Fruit fly (Drosophila melanogaster): ENCODE results near the gene Dus4.

Gene Dus4

DNA sequence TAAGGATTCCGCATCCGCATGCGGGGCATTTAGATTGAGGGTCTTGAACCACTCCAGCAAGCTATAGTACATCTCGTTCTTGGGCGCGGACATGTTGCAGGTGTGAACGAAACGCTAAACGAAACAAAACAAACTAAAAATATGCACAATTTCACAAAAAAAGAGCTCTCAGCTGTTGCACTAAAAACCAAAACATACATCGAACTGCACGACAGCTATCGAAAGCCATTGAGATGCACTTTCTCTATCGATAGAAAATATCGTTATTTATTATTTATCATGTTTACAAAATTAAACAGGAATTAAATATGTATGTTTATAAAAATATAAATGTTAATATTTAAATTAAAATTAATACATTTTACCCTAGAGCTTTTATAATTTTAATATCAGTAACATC lies 29.8 kb upstream of the Dus4 start, which contains the start of gene hook:
TSS of gene hook (minus strand) at position 211 of the 400 bp plus-strand sequence.
- peak; percentile 32 for TF ChIP-seq CG17801 (GFP tag; optimal IDR thresholded peaks at IDR 0.05; ENCODE audit: partially characterized antibody)

DNA sequence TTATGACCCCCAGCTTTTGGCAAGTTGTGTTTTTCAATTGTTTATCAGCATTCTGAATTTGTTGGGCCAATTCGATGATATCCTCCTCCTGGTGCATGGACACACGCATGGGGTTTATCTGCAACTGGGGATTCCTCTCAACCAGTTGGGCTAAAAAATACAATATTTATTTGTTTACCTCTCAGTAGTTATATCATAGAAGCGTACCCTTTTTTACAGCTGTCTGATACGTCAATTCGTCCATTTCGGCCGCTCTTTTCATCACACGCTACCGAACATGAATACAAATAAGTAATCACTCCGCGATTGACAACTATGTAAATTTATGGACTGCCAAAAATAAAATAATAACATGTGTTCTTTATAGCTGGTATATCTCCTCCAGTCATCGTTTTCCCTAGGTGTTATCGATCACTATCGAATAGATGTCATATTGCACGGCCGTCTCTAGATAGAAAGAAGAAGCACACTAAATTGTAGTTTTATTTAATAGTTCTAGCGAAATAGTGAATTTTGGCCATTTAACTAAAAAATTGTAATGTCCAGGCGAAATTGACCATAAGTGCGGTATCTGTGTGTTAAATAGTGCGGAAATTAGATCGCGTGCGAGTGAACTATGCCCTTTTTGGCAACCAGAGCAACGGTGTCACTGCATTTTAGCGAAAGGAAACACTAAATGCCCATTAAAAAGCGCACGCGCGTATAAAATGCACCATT lies 28.7 kb upstream of the Dus4 start, which contains the start of the genes mib2 and CG31800:
TSS of gene mib2 (plus strand) at position 232 of the 717 bp plus-strand sequence.
TSS of gene CG31800 (minus strand) at position 364 of the 717 bp plus-strand sequence.
- peak; percentile 11 for TF ChIP-seq CG17801 (GFP tag; optimal IDR thresholded peaks at IDR 0.05; ENCODE audit: partially characterized antibody)

DNA sequence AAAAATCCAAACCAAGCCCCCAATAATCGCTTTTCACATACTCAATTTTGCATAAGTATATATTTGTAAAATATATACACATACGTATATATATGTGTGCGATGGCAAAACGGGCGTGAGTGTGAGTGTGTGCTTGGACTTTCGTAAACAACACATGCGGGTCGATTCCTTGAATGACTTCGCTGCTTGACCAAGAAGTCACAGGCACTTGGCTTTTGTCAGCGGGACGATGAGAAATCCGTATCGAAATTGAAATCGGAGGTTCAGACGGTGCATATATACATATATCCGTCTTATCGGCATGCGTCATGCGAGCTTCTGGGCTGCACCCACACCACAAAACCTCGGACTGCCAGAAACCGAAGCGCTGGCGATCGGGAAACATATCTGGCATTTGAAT lies 28.1 kb upstream of the Dus4 start:
- no peak for TF ChIP-seq CG17801 (GFP tag; optimal IDR thresholded peaks at IDR 0.05; ENCODE audit: partially characterized antibody)

DNA sequence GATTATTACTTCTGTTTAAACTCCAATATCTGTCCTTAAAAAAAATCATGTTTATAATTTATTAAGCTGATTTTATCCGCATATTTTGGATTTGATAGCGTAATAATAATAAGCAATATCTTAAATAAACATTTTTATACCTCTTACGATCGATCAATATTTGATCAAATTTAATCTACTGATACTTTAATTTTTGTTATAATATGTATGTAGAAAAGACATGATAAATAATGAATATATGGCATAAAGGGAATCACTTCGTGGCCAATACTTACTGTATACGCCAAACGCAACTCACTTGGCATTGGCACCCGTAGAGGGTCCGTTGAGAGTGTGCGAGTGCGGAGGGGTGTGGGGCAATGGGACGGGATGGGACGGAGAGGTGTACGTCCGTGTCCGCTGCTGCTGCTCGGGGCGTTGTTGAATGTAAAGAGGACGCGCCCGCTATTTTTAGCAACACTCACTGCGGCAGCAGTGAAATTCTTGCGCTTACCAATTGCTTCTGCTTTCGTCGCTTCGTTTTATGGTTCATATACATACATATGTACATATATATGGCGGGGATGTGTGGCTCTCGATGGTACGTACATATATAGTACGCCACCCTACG lies 26.9 kb upstream of the Dus4 start:
- TF ChIP-seq CG17801 (GFP tag; optimal IDR thresholded peaks at IDR 0.05; ENCODE audit: partially characterized antibody) = no peak

DNA sequence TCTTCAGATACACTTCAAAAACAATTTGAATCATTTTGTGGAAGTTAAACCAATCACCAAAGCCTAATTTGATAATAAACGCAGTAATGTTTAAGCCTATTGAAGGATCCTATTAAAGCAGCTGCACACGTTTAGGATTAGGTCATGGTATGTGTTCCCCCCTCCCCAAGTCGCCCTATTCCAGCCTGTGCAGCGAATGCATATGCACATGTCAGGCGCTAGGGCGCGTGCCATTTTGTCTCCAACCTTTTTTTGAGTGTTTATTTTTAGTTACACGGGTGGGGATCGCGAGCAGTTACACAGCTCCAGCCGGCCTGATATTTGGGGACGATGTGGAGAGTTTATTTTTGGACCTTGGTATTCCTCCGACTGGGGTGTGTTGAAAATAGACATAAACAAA lies 26.1 kb upstream of the Dus4 start:
- TF ChIP-seq CG17801 (GFP tag; optimal IDR thresholded peaks at IDR 0.05; ENCODE audit: partially characterized antibody) = no peak

DNA sequence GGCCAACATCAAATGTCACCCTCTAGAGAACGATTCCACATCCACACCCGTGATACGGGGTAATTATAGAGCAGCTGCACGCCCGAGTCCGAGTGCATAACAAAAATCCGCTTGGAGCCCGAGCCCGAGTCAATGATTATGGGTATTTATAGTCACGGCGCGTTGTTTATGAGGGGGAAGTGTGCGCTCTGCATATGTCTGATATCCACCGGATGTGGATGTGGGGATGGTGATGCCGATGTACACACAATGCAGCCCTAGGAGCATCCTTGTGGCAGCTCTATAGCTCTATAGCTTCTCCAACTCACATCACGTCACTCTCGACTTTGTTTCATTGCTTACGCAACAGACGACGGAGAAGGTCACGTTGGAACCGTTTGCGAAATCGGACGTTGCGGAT lies 25.6 kb upstream of the Dus4 start:
- no peak for TF ChIP-seq CG17801 (GFP tag; optimal IDR thresholded peaks at IDR 0.05; ENCODE audit: partially characterized antibody)

DNA sequence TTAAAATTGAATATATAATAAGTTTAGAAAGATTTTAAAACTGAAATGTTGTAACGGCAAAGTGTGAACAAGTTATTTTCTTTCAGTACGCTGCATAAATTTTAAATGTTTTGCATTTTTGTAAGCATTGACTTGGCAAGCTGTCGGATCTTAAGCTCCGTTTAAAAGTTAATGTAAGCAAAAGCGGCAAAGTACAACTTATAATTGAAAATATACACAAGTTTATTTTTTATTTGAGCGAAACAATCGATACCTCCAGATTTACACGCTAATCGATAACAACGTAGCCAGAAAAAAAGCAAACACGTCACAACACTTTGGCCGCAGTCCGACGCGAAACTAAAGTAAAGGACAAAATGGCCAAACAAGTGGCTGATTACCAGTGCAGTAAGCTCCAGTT lies 21.5 kb upstream of the Dus4 start, which contains the start of gene Catsup:
TSS of gene Catsup (plus strand) at position 273 of the 400 bp plus-strand sequence.
- TF ChIP-seq CG17801 (GFP tag; optimal IDR thresholded peaks at IDR 0.05; ENCODE audit: partially characterized antibody) = peak; percentile 2

DNA sequence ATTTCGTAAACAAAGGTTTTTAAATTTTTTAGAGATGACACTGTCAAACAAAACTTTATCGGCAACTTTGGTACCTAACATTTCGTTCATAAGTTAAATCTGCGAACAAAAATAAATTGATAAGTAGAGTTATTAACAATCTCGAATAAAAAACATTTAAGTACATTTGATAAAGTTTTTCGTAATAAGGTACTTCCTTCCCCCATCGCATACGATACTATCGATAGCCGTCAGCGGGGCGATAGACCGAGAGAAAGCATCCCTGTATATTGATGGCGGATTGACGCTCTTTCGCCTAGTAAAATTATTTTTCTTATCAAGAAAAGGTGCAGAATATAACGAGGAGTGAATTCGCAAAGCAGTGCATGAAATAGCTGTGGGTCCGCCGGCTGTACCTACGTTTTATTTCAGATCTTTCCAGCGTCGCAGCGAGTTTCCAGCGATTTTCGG lies 18.0 kb upstream of the Dus4 start, which contains the start of the genes Ttc19 and Acn:
TSS of gene Ttc19 (minus strand) at position 38 of the 450 bp plus-strand sequence.
TSS of gene Acn (plus strand) at position 245 of the 450 bp plus-strand sequence.
- TF ChIP-seq CG17801 (GFP tag; optimal IDR thresholded peaks at IDR 0.05; ENCODE audit: partially characterized antibody) = peak; percentile 83

DNA sequence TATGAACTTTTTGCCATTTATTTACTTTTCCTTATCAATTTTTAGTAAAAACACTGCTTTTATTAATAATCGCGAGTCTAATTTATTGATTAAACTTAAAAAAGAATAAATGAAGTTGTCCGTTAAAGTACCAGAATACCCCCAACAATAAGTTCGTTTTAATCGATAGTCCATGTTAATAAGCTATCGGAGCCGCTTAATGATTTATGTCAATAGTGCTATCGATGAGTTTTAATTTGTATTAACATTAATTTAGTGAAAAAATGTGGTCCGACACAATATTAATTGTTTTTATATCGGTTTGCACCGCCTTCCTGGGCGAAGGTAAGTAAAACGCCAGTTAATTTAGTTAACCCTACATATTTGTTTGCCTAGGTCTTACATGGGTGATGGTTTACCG lies 14.2 kb upstream of the Dus4 start, which contains the start of gene CG10470:
TSS of gene CG10470 (plus strand) at position 165 of the 400 bp plus-strand sequence.
- TF ChIP-seq CG17801 (GFP tag; optimal IDR thresholded peaks at IDR 0.05; ENCODE audit: partially characterized antibody) = peak; percentile 26

DNA sequence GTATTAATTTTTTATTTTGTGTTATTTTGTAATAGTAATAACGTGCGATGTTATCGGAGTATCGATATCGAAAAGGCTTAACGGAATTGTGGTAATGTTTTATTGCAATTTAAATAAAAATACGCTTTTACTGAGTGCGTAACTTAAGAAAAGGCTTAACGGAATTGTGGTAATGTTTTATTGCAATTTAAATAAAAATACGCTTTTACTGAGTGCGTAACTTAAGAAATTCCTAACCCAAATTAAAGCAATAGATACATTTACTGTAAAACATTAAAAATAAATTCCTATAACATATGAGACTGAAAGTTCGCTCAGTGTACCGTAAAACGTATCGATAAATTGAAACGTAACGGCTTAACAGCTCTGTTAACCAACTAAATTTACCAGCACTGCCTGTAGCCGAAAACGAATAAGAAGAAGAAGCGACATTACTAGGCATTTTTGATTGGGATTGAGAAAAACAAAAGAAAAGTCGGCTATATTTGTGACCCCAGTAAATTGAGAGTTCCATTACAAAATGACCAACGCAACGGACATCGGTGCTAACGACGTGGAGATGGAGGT lies 11.5 kb upstream of the Dus4 start, which contains the start of gene Rpn3:
TSS of gene Rpn3 (plus strand) at position 257 of the 567 bp plus-strand sequence.
- TF ChIP-seq CG17801 (GFP tag; optimal IDR thresholded peaks at IDR 0.05; ENCODE audit: partially characterized antibody) = peak; percentile 84

DNA sequence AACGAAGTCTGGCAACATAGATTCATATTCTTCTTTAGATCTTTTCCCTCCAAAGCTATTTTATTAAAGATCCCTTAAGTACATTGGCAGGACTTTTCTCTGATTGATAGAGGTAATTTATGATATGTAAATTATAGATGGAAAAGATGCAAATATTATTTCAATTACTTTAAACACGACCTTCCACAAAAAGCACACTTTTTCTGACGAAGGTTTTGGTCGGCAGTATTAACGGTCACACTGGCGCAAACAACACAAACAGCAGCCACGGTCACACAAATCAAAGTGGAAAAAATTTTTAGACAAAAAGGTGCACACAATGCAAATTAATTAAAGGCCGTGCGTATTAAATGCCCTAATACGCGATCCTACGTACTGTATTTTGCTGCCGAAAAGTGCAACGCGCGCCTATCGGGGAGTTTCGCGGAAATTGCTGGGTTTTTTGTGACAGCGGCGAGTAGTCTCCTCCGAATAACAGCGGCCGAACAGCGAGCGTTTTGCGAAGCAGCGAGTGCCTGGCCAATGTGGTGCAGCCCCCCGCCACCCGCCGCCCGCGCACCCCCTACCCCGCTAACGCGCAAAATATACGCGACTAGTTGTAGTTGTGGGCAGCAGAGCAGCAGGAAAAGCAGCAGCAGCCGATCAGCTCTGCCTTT lies 9.1 kb upstream of the Dus4 start, which contains the start of gene CG10492:
TSS of gene CG10492 (plus strand) at position 219 of the 656 bp plus-strand sequence.
- TF ChIP-seq CG17801 (GFP tag; optimal IDR thresholded peaks at IDR 0.05; ENCODE audit: partially characterized antibody) = no peak

DNA sequence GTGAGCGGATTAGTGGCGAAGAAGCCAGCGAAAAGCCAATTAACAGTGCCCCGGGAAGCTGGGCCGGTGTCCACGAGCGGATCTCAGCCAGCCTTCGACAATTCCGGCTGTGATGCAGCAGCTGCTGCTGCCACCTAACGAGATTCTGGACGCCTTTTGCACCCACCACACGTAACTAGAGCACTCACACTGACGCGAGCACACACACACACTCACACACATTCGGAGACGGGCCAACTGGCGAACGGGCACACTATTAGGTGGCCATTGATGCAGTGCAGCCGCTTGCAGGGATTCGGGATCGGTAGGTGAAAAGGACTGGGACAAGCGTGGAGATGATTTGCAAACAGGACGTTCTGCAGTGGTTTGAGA lies 8.6 kb upstream of the Dus4 start:
- TF ChIP-seq CG17801 (GFP tag; optimal IDR thresholded peaks at IDR 0.05; ENCODE audit: partially characterized antibody) = no peak

DNA sequence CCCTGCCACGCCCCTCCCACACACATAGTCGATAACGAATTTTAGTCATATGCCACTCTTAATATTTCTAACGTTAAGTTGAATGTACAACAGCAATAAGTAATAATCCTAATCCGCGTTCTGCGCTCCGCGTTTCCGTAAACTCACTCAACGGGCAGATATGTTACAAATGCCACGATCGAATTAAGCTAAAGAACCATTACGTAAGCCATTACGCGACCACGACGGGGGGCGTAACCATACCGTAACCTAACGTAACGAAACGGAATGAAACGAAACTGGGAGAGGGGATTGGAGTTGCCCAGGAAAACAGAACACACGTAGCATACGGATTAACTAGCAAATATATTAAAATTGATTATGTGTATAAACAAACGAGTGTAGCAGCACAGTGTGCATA lies 5.3 kb upstream of the Dus4 start:
- no peak for TF ChIP-seq CG17801 (GFP tag; optimal IDR thresholded peaks at IDR 0.05; ENCODE audit: partially characterized antibody)

DNA sequence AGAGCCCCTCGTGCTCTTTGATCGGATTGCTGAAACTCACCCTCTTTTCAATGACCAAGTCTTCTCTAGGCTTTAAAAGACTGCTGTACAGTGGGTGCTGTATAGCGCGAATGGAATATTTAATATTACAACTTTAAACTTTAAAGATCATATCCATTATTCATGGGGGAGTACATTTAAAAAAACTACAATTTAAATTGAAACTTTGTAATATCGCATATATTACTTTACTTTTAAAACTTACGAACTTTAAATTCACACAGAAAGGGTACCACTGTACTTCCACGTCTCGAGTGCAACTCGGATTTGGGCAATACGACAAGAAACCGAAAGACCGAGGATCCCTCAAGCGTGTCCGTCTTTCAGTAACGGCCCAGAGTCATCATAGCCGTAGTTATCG lies 4.2 kb upstream of the Dus4 start, which contains the start of gene Phlpp:
TSS of gene Phlpp (plus strand) at position 214 of the 400 bp plus-strand sequence.
- TF ChIP-seq CG17801 (GFP tag; optimal IDR thresholded peaks at IDR 0.05; ENCODE audit: partially characterized antibody) = no peak

DNA sequence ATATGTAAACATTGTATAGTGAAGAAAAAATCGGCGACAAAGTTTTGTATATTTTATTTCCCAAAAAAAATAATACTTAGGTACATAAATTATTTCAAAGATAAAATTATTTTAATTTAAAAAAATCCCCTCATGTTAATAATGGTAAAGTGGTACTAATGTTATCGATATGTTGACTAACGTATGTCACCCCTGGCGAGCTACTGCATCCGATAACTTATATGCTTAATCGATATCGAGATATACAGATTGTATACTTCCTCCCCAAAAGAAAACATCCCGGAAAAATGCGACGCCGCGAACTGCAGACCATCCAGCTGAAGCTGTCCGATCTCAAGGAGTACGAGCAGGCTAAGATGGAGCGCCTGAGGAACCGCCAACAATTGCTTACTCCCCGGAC lies 1.6 kb downstream of the Dus4 start, which contains the start of gene CG17343:
TSS of gene CG17343 (plus strand) at position 224 of the 400 bp plus-strand sequence.
- peak; percentile 13 for TF ChIP-seq CG17801 (GFP tag; optimal IDR thresholded peaks at IDR 0.05; ENCODE audit: partially characterized antibody)

All from ovary, adult (tissue).